Worm (Caenorhabditis elegans) whole organism, mixed stage, embryonic: ENCODE measurements around the gene spig-5.

ENCODE experiments used
- M03D4.4 ChIP-seq: sonication (generic microtip); optimal IDR thresholded peaks from 2 replicates; lab custom pipeline; 2017; ENCODE audit warnings: mild to moderate bottlenecking, missing genetic modification characterization, missing compliant biosample characterization
- bed-3 ChIP-seq: fragments of 200-800 bp; sonication (Bioruptor generic); optimal IDR thresholded peaks from 3 replicates; lab custom pipeline; 2018; ENCODE audit warnings: mild to moderate bottlenecking, missing genetic modification characterization, moderate library complexity, missing compliant biosample characterization
- blmp-1 ChIP-seq: fragments of 150-350 bp; optimal IDR thresholded peaks from 2 replicates; lab custom pipeline; 2014; ENCODE audit warnings: missing biosample characterization, missing genetic modification characterization
- ceh-39 ChIP-seq: fragments of 150-350 bp; optimal IDR thresholded peaks from 2 replicates; lab custom pipeline; 2014; ENCODE audit warnings: missing biosample characterization, missing genetic modification characterization
- ceh-43 ChIP-seq: fragments of 200-800 bp; sonication (Bioruptor generic); optimal IDR thresholded peaks from 2 replicates; lab custom pipeline; 2018; ENCODE audit warnings: mild to moderate bottlenecking, missing genetic modification characterization, moderate library complexity, missing compliant biosample characterization
- ceh-83 ChIP-seq: fragments of 200-800 bp; sonication (Bioruptor generic); optimal IDR thresholded peaks from 2 replicates; lab custom pipeline; 2018; ENCODE audit warnings: mild to moderate bottlenecking, missing genetic modification characterization, missing compliant biosample characterization
- ces-1 ChIP-seq: fragments of 150-350 bp; optimal IDR thresholded peaks from 2 replicates; lab custom pipeline; 2014; ENCODE audit warnings: missing biosample characterization, missing genetic modification reagents, missing genetic modification characterization
- cnd-1 ChIP-seq: fragments of 200-800 bp; sonication (Bioruptor generic); optimal IDR thresholded peaks from 2 replicates; lab custom pipeline; 2018; ENCODE audit warnings: mild to moderate bottlenecking, missing genetic modification characterization, missing compliant biosample characterization
- drap-1 ChIP-seq: fragments of 200-800 bp; sonication (Bioruptor generic); optimal IDR thresholded peaks from 3 replicates; lab custom pipeline; 2018; ENCODE audit warnings: mild to moderate bottlenecking, missing genetic modification characterization, missing compliant biosample characterization
- elt-1 ChIP-seq: sonication (generic microtip); optimal IDR thresholded peaks from 2 replicates; lab custom pipeline; 2017; ENCODE audit warnings: missing genetic modification characterization, mild to moderate bottlenecking, missing compliant biosample characterization, antibody characterized with exemption, moderate library complexity, borderline replicate concordance; ENCODE audit not compliant: insufficient read depth
- elt-3 ChIP-seq: fragments of 150-350 bp; optimal IDR thresholded peaks from 2 replicates; lab custom pipeline; 2014; ENCODE audit warnings: missing biosample characterization, missing genetic modification characterization
- flh-1 ChIP-seq: fragments of 200-800 bp; sonication (Bioruptor generic); optimal IDR thresholded peaks from 2 replicates; lab custom pipeline; 2018; ENCODE audit warnings: mild to moderate bottlenecking, missing genetic modification characterization, moderate library complexity, missing compliant biosample characterization
- ham-2 ChIP-seq: fragments of 200-800 bp; sonication (Bioruptor generic); optimal IDR thresholded peaks from 2 replicates; lab custom pipeline; 2018; ENCODE audit warnings: mild to moderate bottlenecking, missing genetic modification characterization, missing compliant biosample characterization
- hlh-1 ChIP-seq: fragments of 150-350 bp; optimal IDR thresholded peaks from 2 replicates; lab custom pipeline; 2014; ENCODE audit warnings: missing biosample characterization, missing genetic modification reagents, missing genetic modification characterization
- lin-13 ChIP-seq: fragments of 150-350 bp; optimal IDR thresholded peaks from 2 replicates; lab custom pipeline; 2014; ENCODE audit warnings: missing biosample characterization, missing genetic modification characterization
- lin-32 ChIP-seq: fragments of 200-800 bp; sonication (Bioruptor generic); optimal IDR thresholded peaks from 2 replicates; lab custom pipeline; 2018; ENCODE audit warnings: mild to moderate bottlenecking, missing genetic modification characterization, missing compliant biosample characterization
- lsy-2 ChIP-seq: fragments of 150-350 bp; optimal IDR thresholded peaks from 2 replicates; lab custom pipeline; 2014; ENCODE audit warnings: missing biosample characterization, missing genetic modification characterization
- mab-5 ChIP-seq: fragments of 150-350 bp; optimal IDR thresholded peaks from 2 replicates; lab custom pipeline; 2014; ENCODE audit warnings: missing biosample characterization, missing genetic modification characterization
- mep-1 ChIP-seq: fragments of 150-350 bp; optimal IDR thresholded peaks from 2 replicates; lab custom pipeline; 2017; ENCODE audit warnings: missing biosample characterization, missing genetic modification reagents, missing genetic modification characterization, inconsistent platforms
- mls-2 ChIP-seq: sonication (generic microtip); optimal IDR thresholded peaks from 2 replicates; lab custom pipeline; 2016; ENCODE audit warnings: mild to moderate bottlenecking, missing genetic modification characterization, moderate library complexity, missing compliant biosample characterization
- nhr-12 ChIP-seq: fragments of 150-350 bp; optimal IDR thresholded peaks from 2 replicates; lab custom pipeline; 2014; ENCODE audit warnings: missing biosample characterization, missing genetic modification characterization
- nhr-2 ChIP-seq: fragments of 150-350 bp; optimal IDR thresholded peaks from 2 replicates; lab custom pipeline; 2014; ENCODE audit warnings: missing biosample characterization, missing genetic modification characterization
- nhr-237 ChIP-seq: fragments of 150-350 bp; optimal IDR thresholded peaks from 2 replicates; lab custom pipeline; 2014; ENCODE audit warnings: missing biosample characterization, missing genetic modification characterization
- nhr-28 ChIP-seq: fragments of 150-350 bp; optimal IDR thresholded peaks from 2 replicates; lab custom pipeline; 2014; ENCODE audit warnings: missing biosample characterization, missing genetic modification characterization
- nhr-76 ChIP-seq: sonication (generic microtip); optimal IDR thresholded peaks from 2 replicates; lab custom pipeline; 2017; ENCODE audit warnings: missing biosample characterization, missing genetic modification characterization
- pha-4 ChIP-seq: fragments of 150-350 bp; optimal IDR thresholded peaks from 2 replicates; lab custom pipeline; 2018; ENCODE audit warnings: missing biosample characterization, missing genetic modification reagents, missing genetic modification characterization
- sem-2 ChIP-seq: fragments of 200-800 bp; sonication (Bioruptor generic); optimal IDR thresholded peaks from 2 replicates; lab custom pipeline; 2018; ENCODE audit warnings: mild to moderate bottlenecking, missing genetic modification characterization, missing compliant biosample characterization
- snpc-4 ChIP-seq: fragments of 150-350 bp; optimal IDR thresholded peaks from 2 replicates; lab custom pipeline; 2014; ENCODE audit warnings: missing biosample characterization, missing genetic modification characterization
- sptf-1 ChIP-seq: sonication (generic microtip); optimal IDR thresholded peaks from 2 replicates; lab custom pipeline; 2017; ENCODE audit warnings: mild to moderate bottlenecking, missing genetic modification characterization, moderate library complexity, missing compliant biosample characterization
- tbx-8 ChIP-seq: fragments of 200-800 bp; sonication (Bioruptor generic); optimal IDR thresholded peaks from 2 replicates; lab custom pipeline; 2018; ENCODE audit warnings: mild to moderate bottlenecking, missing genetic modification characterization, moderate library complexity, missing compliant biosample characterization
- unc-120 ChIP-seq: sonication (generic microtip); optimal IDR thresholded peaks from 2 replicates; lab custom pipeline; 2017; ENCODE audit warnings: missing genetic modification characterization, missing compliant biosample characterization; ENCODE audit not compliant: poor library complexity, severe bottlenecking
- unc-39 ChIP-seq: fragments of 150-350 bp; optimal IDR thresholded peaks from 2 replicates; lab custom pipeline; 2014; ENCODE audit warnings: missing biosample characterization, missing genetic modification characterization
- unc-62 ChIP-seq: fragments of 150-350 bp; optimal IDR thresholded peaks from 2 replicates; lab custom pipeline; 2014; ENCODE audit warnings: missing biosample characterization, missing genetic modification reagents, missing genetic modification characterization
- zip-8 ChIP-seq: fragments of 150-350 bp; optimal IDR thresholded peaks from 2 replicates; lab custom pipeline; 2014; ENCODE audit warnings: missing biosample characterization, missing genetic modification characterization
- ztf-11 ChIP-seq: fragments of 150-350 bp; optimal IDR thresholded peaks from 2 replicates; lab custom pipeline; 2014; ENCODE audit warnings: missing biosample characterization, missing genetic modification characterization

Gene spig-5

DNA sequence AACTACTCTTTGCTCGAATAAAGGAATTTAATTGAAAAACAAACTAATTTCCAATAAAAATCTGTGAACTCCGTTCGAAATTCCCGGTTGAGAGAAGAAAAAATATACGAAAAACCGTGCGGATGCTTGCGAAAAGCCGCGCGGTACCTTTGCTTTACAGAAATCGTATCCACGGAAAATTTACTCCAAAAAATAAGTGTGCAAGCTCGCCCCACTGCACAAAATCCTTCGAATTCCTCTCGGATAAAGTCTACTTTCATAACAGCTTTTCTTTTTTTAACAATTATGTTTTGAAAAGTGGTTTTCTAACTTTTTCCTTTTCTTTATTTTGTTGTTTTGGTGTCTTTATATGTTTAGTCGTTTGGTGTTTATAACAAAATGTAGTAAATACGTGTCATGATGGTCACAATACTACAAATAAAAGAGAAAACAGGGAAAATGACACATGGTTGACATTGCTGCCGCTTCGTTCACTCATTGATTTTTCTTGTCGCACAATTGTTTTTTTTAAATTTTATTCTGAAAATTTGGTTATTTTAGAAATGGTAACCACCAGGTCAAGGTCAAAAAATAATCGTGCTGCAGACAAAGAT, 39.1 kb downstream of the spig-5 start, which contains the start of gene cept-2 (continued):
- no peak for TF ChIP-seq snpc-4 (tag; lab: Kevin White, UChicago)

DNA sequence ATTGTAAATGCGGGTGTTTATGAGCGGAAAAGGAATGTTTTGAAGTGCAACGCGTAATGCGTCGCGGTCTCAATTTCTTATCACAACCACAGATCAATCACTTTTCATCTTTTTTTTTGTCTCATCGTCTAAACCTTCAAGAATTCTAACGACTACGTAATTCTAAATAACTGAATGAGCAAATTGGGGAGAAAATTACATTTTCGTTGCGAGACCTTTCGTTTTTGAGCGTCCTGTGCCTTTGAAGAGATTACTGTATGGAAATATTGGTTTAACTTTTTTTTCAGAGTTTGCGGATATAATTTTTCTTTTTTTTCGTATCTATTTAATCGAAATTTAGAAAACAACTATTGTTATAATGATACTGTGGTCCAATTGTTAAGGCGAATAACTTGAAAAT, 42.2 kb downstream of the spig-5 start:
- TF ChIP-seq mab-5 (no peak), ham-2 (GFP tag; lab: Kevin White, UChicago) (no peak)

DNA sequence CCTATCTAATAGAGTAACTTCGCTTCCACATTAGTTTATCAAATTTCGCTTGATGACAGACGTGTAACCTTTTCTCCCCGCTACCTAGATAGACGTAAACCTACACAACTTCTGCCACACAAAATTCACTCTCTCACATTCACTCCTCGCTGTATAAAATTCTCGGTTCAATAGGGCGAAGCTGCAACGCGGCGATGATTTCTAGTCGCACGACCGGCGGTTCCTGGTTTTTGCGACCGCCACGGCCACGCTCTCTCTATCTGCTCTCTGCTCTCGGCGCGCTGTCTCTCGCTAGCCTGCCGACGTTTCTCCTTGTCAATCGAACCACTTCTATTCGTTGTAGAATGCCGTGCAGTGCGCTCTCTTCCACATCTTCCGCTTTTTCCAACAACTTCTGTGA, 42.7 kb downstream of the spig-5 start:
- no peak for TF ChIP-seq lin-32 (GFP tag; lab: Kevin White, UChicago)
- no peak for TF ChIP-seq blmp-1 (tag; lab: Kevin White, UChicago)
- peak; percentile 32 for TF ChIP-seq ceh-83 (GFP tag; lab: Kevin White, UChicago)
- TF ChIP-seq lsy-2: peak; percentile 31
- TF ChIP-seq hlh-1 (tag; lab: Kevin White, UChicago): no peak
- TF ChIP-seq ceh-39: no peak
- no peak for TF ChIP-seq cnd-1
- TF ChIP-seq elt-1 (tag; lab: Kevin White, UChicago): no peak
- no peak for TF ChIP-seq elt-3 (tag; lab: Kevin White, UChicago)
- no peak for TF ChIP-seq ceh-43 (GFP tag; lab: Kevin White, UChicago)
- peak; percentile 54 for TF ChIP-seq ham-2 (GFP tag; lab: Kevin White, UChicago)
- peak; percentile 9 for TF ChIP-seq unc-62
- no peak for TF ChIP-seq pha-4 (tag; lab: Kevin White, UChicago)
- peak; percentile 12 for TF ChIP-seq ztf-11
- peak; percentile 6 for TF ChIP-seq mep-1
- no peak for TF ChIP-seq snpc-4 (tag; lab: Kevin White, UChicago)
- no peak for TF ChIP-seq nhr-28
- TF ChIP-seq unc-120 (tag; lab: Kevin White, UChicago): no peak
- no peak for TF ChIP-seq flh-1 (GFP tag; lab: Kevin White, UChicago)
- no peak for TF ChIP-seq sptf-1 (tag; lab: Kevin White, UChicago)
- no peak for TF ChIP-seq nhr-2 (tag; lab: Kevin White, UChicago)
- TF ChIP-seq M03D4.4 (tag; lab: Kevin White, UChicago): peak; percentile 2
- TF ChIP-seq drap-1 (GFP tag; lab: Kevin White, UChicago): peak; percentile 58
- no peak for TF ChIP-seq unc-39
- no peak for TF ChIP-seq nhr-12 (tag; lab: Kevin White, UChicago)
- peak; percentile 9 for TF ChIP-seq ces-1 (GFP tag; lab: Kevin White, UChicago)
- TF ChIP-seq nhr-237 (tag; lab: Kevin White, UChicago): peak; percentile 56
- no peak for TF ChIP-seq lin-13 (tag; lab: Kevin White, UChicago)
- TF ChIP-seq mab-5: no peak
- no peak for TF ChIP-seq bed-3
- no peak for TF ChIP-seq nhr-76 (tag; lab: Kevin White, UChicago)
- no peak for TF ChIP-seq sem-2 (GFP tag; lab: Kevin White, UChicago)
- no peak for TF ChIP-seq tbx-8 (GFP tag; lab: Kevin White, UChicago)
- TF ChIP-seq zip-8 (tag; lab: Kevin White, UChicago): no peak
- no peak for TF ChIP-seq mls-2

DNA sequence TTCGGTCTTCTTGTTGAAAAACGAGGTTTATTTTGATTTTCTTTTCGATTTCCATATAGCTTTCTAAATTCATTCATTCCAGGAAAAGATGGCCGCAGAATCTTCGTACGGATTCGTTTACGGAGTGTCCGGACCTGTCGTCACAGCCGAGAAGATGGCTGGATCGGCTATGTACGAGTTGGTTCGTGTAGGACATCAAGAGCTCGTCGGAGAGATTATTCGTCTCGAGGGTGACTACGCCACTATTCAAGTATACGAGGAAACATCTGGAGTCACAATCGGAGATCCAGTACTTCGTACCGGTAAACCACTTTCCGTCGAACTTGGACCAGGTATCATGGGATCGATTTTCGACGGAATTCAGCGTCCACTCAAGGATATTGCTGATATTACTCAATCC, 43.4 kb downstream of the spig-5 start, which contains the start of gene vha-13:
Gene vha-13, plus strand, starts transcription at position 81 of the 400 bp plus-strand sequence.
- TF ChIP-seq ztf-11 (no peak), sem-2 (GFP tag; lab: Kevin White, UChicago) (no peak), ham-2 (GFP tag; lab: Kevin White, UChicago) (no peak), nhr-2 (tag; lab: Kevin White, UChicago) (no peak), blmp-1 (tag; lab: Kevin White, UChicago) (no peak), nhr-28 (no peak), mls-2 (no peak), ceh-43 (GFP tag; lab: Kevin White, UChicago) (no peak)
